Worm (Caenorhabditis elegans) whole organism, early embryonic: ENCODE data around the gene vps-18.

ENCODE experiments used
- B0310.2 ChIP-seq: sonication (generic microtip); optimal IDR thresholded peaks from 2 replicates; lab custom pipeline; 2016; ENCODE audit warnings: mild to moderate bottlenecking, missing genetic modification characterization, missing compliant biosample characterization
- F13C5.2 ChIP-seq: sonication (generic microtip); optimal IDR thresholded peaks from 2 replicates; lab custom pipeline; 2017; ENCODE audit warnings: mild to moderate bottlenecking, missing genetic modification characterization, inconsistent platforms, missing compliant biosample characterization
- aly-1 ChIP-seq: sonication (generic microtip); optimal IDR thresholded peaks from 2 replicates; lab custom pipeline; 2016; ENCODE audit warnings: missing genetic modification characterization, missing compliant biosample characterization
- ama-1 ChIP-seq: fragments of 150-350 bp; optimal IDR thresholded peaks from 2 replicates; lab custom pipeline; 2014
- ceh-13 ChIP-seq: fragments of 200-800 bp; sonication (Bioruptor generic); optimal IDR thresholded peaks from 2 replicates; lab custom pipeline; 2018; ENCODE audit warnings: mild to moderate bottlenecking, missing genetic modification characterization, missing compliant biosample characterization
- ceh-36 ChIP-seq: sonication (generic microtip); optimal IDR thresholded peaks from 2 replicates; lab custom pipeline; 2016; ENCODE audit warnings: missing genetic modification characterization, inconsistent platforms, missing compliant biosample characterization
- ets-7 ChIP-seq: sonication (generic microtip); optimal IDR thresholded peaks from 2 replicates; lab custom pipeline; 2016; ENCODE audit warnings: missing genotype, missing genetic modification characterization, missing compliant biosample characterization
- flt-1 ChIP-seq: fragments of 200-800 bp; sonication (Bioruptor generic); IDR thresholded peaks from 2 replicates; pipeline ENCODE4 v1.3.6; 2022; ENCODE audit warnings: missing genetic modification characterization, missing compliant biosample characterization
- hmbx-1 ChIP-seq: sonication (generic microtip); optimal IDR thresholded peaks from 2 replicates; lab custom pipeline; 2016; ENCODE audit warnings: mild to moderate bottlenecking, missing genetic modification characterization, missing compliant biosample characterization
- hmg-4 ChIP-seq: fragments of 200-800 bp; sonication (Bioruptor generic); optimal IDR thresholded peaks from 2 replicates; lab custom pipeline; 2018; ENCODE audit warnings: mild to moderate bottlenecking, missing genetic modification characterization, missing compliant biosample characterization
- hnd-1 ChIP-seq: sonication (generic microtip); optimal IDR thresholded peaks from 2 replicates; lab custom pipeline; 2016; ENCODE audit warnings: missing genetic modification characterization, missing compliant biosample characterization
- pes-1 ChIP-seq: fragments of 200-800 bp; sonication (Bioruptor generic); IDR thresholded peaks from 2 replicates; pipeline ENCODE4 v1.3.6; 2022; ENCODE audit warnings: missing genetic modification reagents, missing genetic modification characterization, missing compliant biosample characterization
- scrt-1 ChIP-seq: fragments of 200-800 bp; sonication (Bioruptor generic); IDR thresholded peaks from 2 replicates; pipeline ENCODE4 v1.3.6; 2022; ENCODE audit warnings: missing genetic modification characterization, missing compliant biosample characterization
- sea-1 ChIP-seq: fragments of 200-800 bp; sonication (Bioruptor generic); conservative IDR thresholded peaks from 2 replicates; pipeline ENCODE4 v1.3.6; 2022; ENCODE audit warnings: missing genetic modification characterization, missing compliant biosample characterization
- tbx-11 ChIP-seq: fragments of 200-800 bp; sonication (Bioruptor generic); IDR thresholded peaks from 2 replicates; pipeline ENCODE4 v1.3.6; 2022; ENCODE audit warnings: missing genetic modification characterization, missing compliant biosample characterization
- tbx-37 ChIP-seq: fragments of 200-800 bp; sonication (Bioruptor generic); conservative IDR thresholded peaks from 2 replicates; pipeline ENCODE4 v1.3.6; 2022; ENCODE audit warnings: missing genetic modification reagents, missing genetic modification characterization, missing compliant biosample characterization
- tra-4 ChIP-seq: sonication (generic microtip); optimal IDR thresholded peaks from 2 replicates; lab custom pipeline; 2017; ENCODE audit warnings: missing genetic modification characterization, missing compliant biosample characterization

vps-18 gene

ce11 chrII:4435134-4435533, 25.8 kb upstream of the vps-18 start, which contains the start of gene nhr-273:
nhr-273 (plus strand) TSS chrII:4435300.
- TF ChIP-seq tra-4 (tag; lab: Kevin White, UChicago): no peak

ce11 chrII:4438601-4439000, 22.3 kb upstream of the vps-18 start, which contains the start of gene nhr-16:
nhr-16 (plus strand) TSS chrII:4438805.
- no peak for TF ChIP-seq pes-1
- TF ChIP-seq flt-1: no peak
- no peak for TF ChIP-seq ceh-36 (tag; lab: Kevin White, UChicago)
- no peak for TF ChIP-seq hmbx-1 (tag; lab: Kevin White, UChicago)

- TF ChIP-seq ets-7 (no peak), sea-1 (GFP tag; lab: Robert Waterston, UW) (no peak), tra-4 (tag; lab: Kevin White, UChicago) (no peak), ceh-13 (GFP tag; lab: Kevin White, UChicago) (no peak), flt-1 (no peak), hmbx-1 (tag; lab: Kevin White, UChicago) (no peak), tbx-37 (GFP tag; lab: Robert Waterston, UW) (no peak), aly-1 (tag; lab: Kevin White, UChicago) (no peak), pes-1 (no peak), scrt-1 (no peak), hmg-4 (GFP tag; lab: Kevin White, UChicago) (no peak), F13C5.2 (tag; lab: Kevin White, UChicago) (no peak), hnd-1 (no peak), ama-1 (lab: Kevin White, UChicago) (no peak), tbx-11 (GFP tag; lab: Robert Waterston, UW) (no peak), ceh-36 (tag; lab: Kevin White, UChicago) (no peak), B0310.2 (no peak)
Measured at ce11 chrII:4441278-4441677, 19.7 kb upstream of the vps-18 start.

ce11 chrII:4444811-4445210, 16.1 kb upstream of the vps-18 start:
- TF ChIP-seq pes-1 (no peak), ceh-13 (GFP tag; lab: Kevin White, UChicago) (no peak), B0310.2 (no peak), F13C5.2 (tag; lab: Kevin White, UChicago) (no peak), tbx-37 (GFP tag; lab: Robert Waterston, UW) (no peak), hnd-1 (no peak)

- TF ChIP-seq tbx-11 (GFP tag; lab: Robert Waterston, UW) (no peak), ceh-13 (GFP tag; lab: Kevin White, UChicago) (no peak), scrt-1 (no peak), hnd-1 (no peak), hmbx-1 (tag; lab: Kevin White, UChicago) (no peak)
Measured at ce11 chrII:4453051-4453450, 7.9 kb upstream of the vps-18 start, which contains the start of gene twk-2. twk-2 (minus strand) TSS chrII:4453151.

- TF ChIP-seq ceh-36 (tag; lab: Kevin White, UChicago) (no peak), scrt-1 (no peak), ets-7 (no peak), ama-1 (lab: Kevin White, UChicago) (no peak), tbx-11 (GFP tag; lab: Robert Waterston, UW) (no peak), aly-1 (tag; lab: Kevin White, UChicago) (no peak), tbx-37 (GFP tag; lab: Robert Waterston, UW) (no peak), hmbx-1 (tag; lab: Kevin White, UChicago) (no peak), ceh-13 (GFP tag; lab: Kevin White, UChicago) (no peak), hmg-4 (GFP tag; lab: Kevin White, UChicago) (no peak), pes-1 (no peak), flt-1 (no peak), B0310.2 (no peak), tra-4 (tag; lab: Kevin White, UChicago) (no peak), F13C5.2 (tag; lab: Kevin White, UChicago) (no peak), sea-1 (GFP tag; lab: Robert Waterston, UW) (no peak), hnd-1 (no peak)
Measured at ce11 chrII:4453453-4453852, 7.5 kb upstream of the vps-18 start.

- TF ChIP-seq ama-1 (lab: Kevin White, UChicago) (no peak), flt-1 (no peak), scrt-1 (no peak), ceh-36 (tag; lab: Kevin White, UChicago) (peak; percentile 50), hnd-1 (no peak), ets-7 (no peak), hmbx-1 (tag; lab: Kevin White, UChicago) (no peak)
Measured at ce11 chrII:4454823-4455222, 6.1 kb upstream of the vps-18 start.

ce11 chrII:4456024-4456423, 4.9 kb upstream of the vps-18 start:
- no peak for TF ChIP-seq flt-1
- TF ChIP-seq tbx-11 (GFP tag; lab: Robert Waterston, UW): no peak
- TF ChIP-seq tra-4 (tag; lab: Kevin White, UChicago): no peak
- TF ChIP-seq B0310.2: no peak

ce11 chrII:4460297-4460696, 633 bp upstream of the vps-18 start:
- TF ChIP-seq F13C5.2 (tag; lab: Kevin White, UChicago) (no peak), B0310.2 (no peak), flt-1 (no peak), hnd-1 (no peak), tbx-11 (GFP tag; lab: Robert Waterston, UW) (no peak), hmbx-1 (tag; lab: Kevin White, UChicago) (no peak), pes-1 (no peak), tbx-37 (GFP tag; lab: Robert Waterston, UW) (no peak), tra-4 (tag; lab: Kevin White, UChicago) (no peak), sea-1 (GFP tag; lab: Robert Waterston, UW) (no peak), ets-7 (no peak), hmg-4 (GFP tag; lab: Kevin White, UChicago) (no peak), scrt-1 (no peak), aly-1 (tag; lab: Kevin White, UChicago) (no peak), ceh-36 (tag; lab: Kevin White, UChicago) (no peak), ceh-13 (GFP tag; lab: Kevin White, UChicago) (no peak), ama-1 (lab: Kevin White, UChicago) (no peak)
